Fruit fly (Drosophila melanogaster) whole organism, pupa: ENCODE data around the gene CG5162.

Experiments
- CG10348 ChIP-seq: fragments of 200-800 bp; sonication (Bioruptor generic); IDR thresholded peaks from 2 replicates; pipeline ENCODE4 v1.3.6; 2022; ENCODE audit warnings: missing biosample characterization, missing genetic modification characterization
- CG12605 ChIP-seq: fragments of 200-800 bp; sonication (Bioruptor generic); IDR thresholded peaks from 2 replicates; pipeline ENCODE4 v1.3.6; 2022; ENCODE audit warnings: missing biosample characterization, missing genetic modification characterization
- CG13204 ChIP-seq: fragments of 200-800 bp; sonication (Bioruptor generic); optimal IDR thresholded peaks from 2 replicates; lab custom pipeline; 2018; ENCODE audit warnings: missing biosample characterization, mild to moderate bottlenecking, missing genetic modification characterization, moderate library complexity
- CG14655 ChIP-seq: fragments of 200-800 bp; sonication (Bioruptor generic); optimal IDR thresholded peaks from 3 replicates; lab custom pipeline; 2017; ENCODE audit warnings: mild to moderate bottlenecking, missing biosample characterization, missing genetic modification reagents, missing genetic modification characterization
- CG15710 ChIP-seq: fragments of 200-800 bp; sonication (Bioruptor generic); optimal IDR thresholded peaks from 2 replicates; lab custom pipeline; 2018; ENCODE audit warnings: missing biosample characterization, mild to moderate bottlenecking, missing genetic modification characterization, moderate library complexity
- CG17806 ChIP-seq: fragments of 200-800 bp; sonication (Bioruptor generic); optimal IDR thresholded peaks from 2 replicates; lab custom pipeline; 2018; ENCODE audit warnings: missing biosample characterization, mild to moderate bottlenecking, missing genetic modification characterization, moderate library complexity
- CG32121 ChIP-seq: fragments of 200-800 bp; sonication (Bioruptor generic); IDR thresholded peaks from 2 replicates; pipeline ENCODE4 v1.3.6; 2022; ENCODE audit warnings: missing biosample characterization, missing genetic modification characterization
- CG34367 ChIP-seq: fragments of 200-800 bp; sonication (Bioruptor generic); optimal IDR thresholded peaks from 2 replicates; lab custom pipeline; 2018; ENCODE audit warnings: missing biosample characterization, mild to moderate bottlenecking, missing genetic modification characterization
- CG4496 ChIP-seq: fragments of 200-800 bp; sonication (Bioruptor generic); IDR thresholded peaks from 3 replicates; pipeline ENCODE4 v1.3.6; 2022; ENCODE audit warnings: missing biosample characterization, missing genetic modification characterization
- CG8159 ChIP-seq: fragments of 200-800 bp; sonication (Bioruptor generic); optimal IDR thresholded peaks from 3 replicates; lab custom pipeline; 2018; ENCODE audit warnings: missing biosample characterization, mild to moderate bottlenecking, missing genetic modification characterization, moderate library complexity
- CG8301 ChIP-seq: fragments of 200-800 bp; sonication (Bioruptor generic); optimal IDR thresholded peaks from 2 replicates; lab custom pipeline; 2018; ENCODE audit warnings: missing biosample characterization, mild to moderate bottlenecking, missing genetic modification characterization
- CG9948 ChIP-seq: fragments of 200-800 bp; sonication (Bioruptor generic); optimal IDR thresholded peaks from 2 replicates; lab custom pipeline; 2018; ENCODE audit warnings: missing biosample characterization, mild to moderate bottlenecking, missing genetic modification characterization, moderate library complexity
- D1 ChIP-seq: fragments of 200-800 bp; sonication (Bioruptor generic); optimal IDR thresholded peaks from 2 replicates; lab custom pipeline; 2018; ENCODE audit warnings: missing biosample characterization, mild to moderate bottlenecking, missing genetic modification characterization, moderate library complexity
- EcR ChIP-seq: fragments of 200-800 bp; sonication (Bioruptor generic); optimal IDR thresholded peaks from 3 replicates; lab custom pipeline; 2019; ENCODE audit warnings: missing biosample characterization, missing genetic modification characterization, mild to moderate bottlenecking, moderate library complexity, missing genetic modification reagents
- Ets98B ChIP-seq: fragments of 200-800 bp; sonication (Bioruptor generic); IDR thresholded peaks from 2 replicates; pipeline ENCODE4 v1.3.6; 2022; ENCODE audit warnings: missing biosample characterization, missing genetic modification characterization
- Pif1A ChIP-seq: fragments of 200-800 bp; sonication (Bioruptor generic); optimal IDR thresholded peaks from 3 replicates; lab custom pipeline; 2016; ENCODE audit warnings: missing biosample characterization, missing genetic modification characterization
- Pif1B ChIP-seq: fragments of 200-800 bp; sonication (Bioruptor generic); optimal IDR thresholded peaks from 3 replicates; lab custom pipeline; 2016; ENCODE audit warnings: missing biosample characterization, missing genetic modification characterization
- Snoo ChIP-seq: fragments of 200-800 bp; sonication (Bioruptor generic); optimal IDR thresholded peaks from 3 replicates; lab custom pipeline; 2017; ENCODE audit warnings: missing biosample characterization, mild to moderate bottlenecking, missing genetic modification characterization, inconsistent platforms
- fd96Ca ChIP-seq: fragments of 200-800 bp; sonication (Bioruptor generic); IDR thresholded peaks from 3 replicates; pipeline ENCODE4 v1.3.6; 2022; ENCODE audit warnings: missing biosample characterization, missing genetic modification characterization
- gl ChIP-seq: fragments of 200-800 bp; sonication (Bioruptor generic); optimal IDR thresholded peaks from 2 replicates; lab custom pipeline; 2018; ENCODE audit warnings: missing biosample characterization, mild to moderate bottlenecking, missing genetic modification characterization
- rn ChIP-seq: fragments of 200-800 bp; sonication (Bioruptor generic); IDR thresholded peaks from 2 replicates; pipeline ENCODE4 v1.3.6; 2022; ENCODE audit warnings: missing biosample characterization, missing genetic modification characterization

CG5162 gene

dm6 chrX:17246916-17247315 lies 31.8 kb downstream of the CG5162 start, which contains the start of gene CG42854:
Gene CG42854 (minus strand): TSS chrX:17247016.
- TF ChIP-seq CG14655 (GFP tag; lab: Kevin White, UChicago), result no peak
- TF ChIP-seq rn (GFP tag; lab: Robert Waterston, UW), result no peak
- TF ChIP-seq CG4496 (GFP tag; lab: Robert Waterston, UW), result no peak
- TF ChIP-seq CG32121 (GFP tag; lab: Robert Waterston, UW), result no peak
- no peak for TF ChIP-seq CG17806 (tag; lab: Kevin White, UChicago)
- no peak for TF ChIP-seq Ets98B (GFP tag; lab: Robert Waterston, UW)
- TF ChIP-seq, all 21 proteins: peak for 0

- TF ChIP-seq CG12605 (GFP tag; lab: Robert Waterston, UW) (no peak), CG32121 (GFP tag; lab: Robert Waterston, UW) (no peak), CG14655 (GFP tag; lab: Kevin White, UChicago) (no peak), Snoo (tag; lab: Kevin White, UChicago) (no peak), CG13204 (GFP tag; lab: Kevin White, UChicago) (no peak), CG4496 (GFP tag; lab: Robert Waterston, UW) (no peak), CG10348 (no peak), Ets98B (GFP tag; lab: Robert Waterston, UW) (no peak), CG17806 (tag; lab: Kevin White, UChicago) (no peak), Pif1B (GFP tag; lab: Kevin White, UChicago) (no peak), CG34367 (tag; lab: Kevin White, UChicago) (no peak), rn (GFP tag; lab: Robert Waterston, UW) (no peak), gl (tag; lab: Kevin White, UChicago) (no peak), Pif1A (no peak), CG8159 (tag; lab: Kevin White, UChicago) (no peak), CG9948 (tag; lab: Kevin White, UChicago) (no peak), CG8301 (tag; lab: Kevin White, UChicago) (no peak)
- TF ChIP-seq, all 21 proteins: peak for 0
Observed at dm6 chrX:17249326-17249725, 34.2 kb downstream of the CG5162 start, which contains the start of gene CG8675. Gene CG8675 (minus strand): TSS chrX:17249502.

dm6 chrX:17254094-17254493 lies 39.0 kb downstream of the CG5162 start:
- TF ChIP-seq CG17806 (tag; lab: Kevin White, UChicago) (no peak), CG14655 (GFP tag; lab: Kevin White, UChicago) (peak; percentile 24)

dm6 chrX:17255677-17256076 lies 40.6 kb downstream of the CG5162 start:
- TF ChIP-seq Ets98B (GFP tag; lab: Robert Waterston, UW) (no peak), Snoo (tag; lab: Kevin White, UChicago) (no peak), CG8301 (tag; lab: Kevin White, UChicago) (no peak), fd96Ca (GFP tag; lab: Robert Waterston, UW) (no peak), CG4496 (GFP tag; lab: Robert Waterston, UW) (no peak), CG15710 (tag; lab: Kevin White, UChicago) (no peak), rn (GFP tag; lab: Robert Waterston, UW) (no peak), CG10348 (no peak)

dm6 chrX:17262049-17262448 lies 46.9 kb downstream of the CG5162 start:
- no peak for TF ChIP-seq rn (GFP tag; lab: Robert Waterston, UW)
- TF ChIP-seq CG10348, result no peak
- TF ChIP-seq CG9948 (tag; lab: Kevin White, UChicago), result no peak
- TF ChIP-seq fd96Ca (GFP tag; lab: Robert Waterston, UW), result no peak
- no peak for TF ChIP-seq Ets98B (GFP tag; lab: Robert Waterston, UW)
- no peak for TF ChIP-seq CG12605 (GFP tag; lab: Robert Waterston, UW)
- TF ChIP-seq CG17806 (tag; lab: Kevin White, UChicago), result no peak
- no peak for TF ChIP-seq CG8159 (tag; lab: Kevin White, UChicago)
- no peak for TF ChIP-seq CG15710 (tag; lab: Kevin White, UChicago)
- no peak for TF ChIP-seq CG8301 (tag; lab: Kevin White, UChicago)
- no peak for TF ChIP-seq Pif1B (GFP tag; lab: Kevin White, UChicago)
- no peak for TF ChIP-seq D1 (tag; lab: Kevin White, UChicago)
- TF ChIP-seq CG4496 (GFP tag; lab: Robert Waterston, UW), result no peak
- TF ChIP-seq Snoo (tag; lab: Kevin White, UChicago), result no peak
- TF ChIP-seq EcR (GFP tag; lab: Kevin White, UChicago), result no peak
- TF ChIP-seq CG34367 (tag; lab: Kevin White, UChicago), result no peak
- TF ChIP-seq CG14655 (GFP tag; lab: Kevin White, UChicago), result no peak

dm6 chrX:17265402-17266028 lies 50.4 kb downstream of the CG5162 start:
- TF ChIP-seq Snoo (tag; lab: Kevin White, UChicago) (no peak), D1 (tag; lab: Kevin White, UChicago) (no peak), CG8159 (tag; lab: Kevin White, UChicago) (no peak), CG9948 (tag; lab: Kevin White, UChicago) (no peak), Ets98B (GFP tag; lab: Robert Waterston, UW) (no peak), EcR (GFP tag; lab: Kevin White, UChicago) (no peak), CG8301 (tag; lab: Kevin White, UChicago) (no peak), Pif1A (no peak), gl (tag; lab: Kevin White, UChicago) (no peak), CG4496 (GFP tag; lab: Robert Waterston, UW) (no peak), CG34367 (tag; lab: Kevin White, UChicago) (no peak), CG32121 (GFP tag; lab: Robert Waterston, UW) (no peak), fd96Ca (GFP tag; lab: Robert Waterston, UW) (no peak), rn (GFP tag; lab: Robert Waterston, UW) (no peak), CG14655 (GFP tag; lab: Kevin White, UChicago) (no peak), CG17806 (tag; lab: Kevin White, UChicago) (no peak), Pif1B (GFP tag; lab: Kevin White, UChicago) (no peak)
